Fruit fly (Drosophila melanogaster): ENCODE measurements around the gene ttk.
A peak's percentile ranks its signal among the peaks of the same experiment; 100 is the strongest.

Gene ttk

dm6 chr3R:31736776-31737175 is 23.1 kb downstream of the ttk start, which contains the start of the genes CstF50 and CG11563 (continued):
- no peak for TF ChIP-seq bsh (GFP tag; optimal IDR thresholded peaks at IDR 0.05)
- TF ChIP-seq peb (GFP tag; IDR thresholded peaks at IDR 0.05), result no peak
- TF ChIP-seq slp2 (GFP tag; optimal IDR thresholded peaks at IDR 0.05), result no peak
- TF ChIP-seq Fer3 (tag; optimal IDR thresholded peaks at IDR 0.05), result no peak
- TF ChIP-seq ATbp (GFP tag; optimal IDR thresholded peaks at IDR 0.05), result no peak
- TF ChIP-seq prd (optimal IDR thresholded peaks at IDR 0.05), result no peak
- TF ChIP-seq prd (GFP tag; IDR thresholded peaks at IDR 0.05), result no peak
- TF ChIP-seq usp (GFP tag; optimal IDR thresholded peaks at IDR 0.05), result no peak
- no peak for TF ChIP-seq CoRest (tag; optimal IDR thresholded peaks at IDR 0.05)
- no peak for TF ChIP-seq CG1792 (GFP tag; optimal IDR thresholded peaks at IDR 0.05)
- no peak for TF ChIP-seq CG4617 (GFP tag; optimal IDR thresholded peaks at IDR 0.05; ENCODE audit: borderline replicate concordance)
- TF ChIP-seq zen (tag; optimal IDR thresholded peaks at IDR 0.05), result peak; percentile 15
- peak; percentile 14 for TF ChIP-seq CG10267 (tag; optimal IDR thresholded peaks at IDR 0.05)
- TF ChIP-seq Xrp1 (GFP tag; IDR thresholded peaks at IDR 0.05), result no peak
- peak; percentile 76 for TF ChIP-seq CG13287 (GFP tag; IDR thresholded peaks at IDR 0.05; ENCODE audit: partially characterized antibody)
- peak; percentile 24 for TF ChIP-seq CG2116 (GFP tag; optimal IDR thresholded peaks at IDR 0.05)
- no peak for TF ChIP-seq CG4282 (GFP tag; optimal IDR thresholded peaks at IDR 0.05)
- TF ChIP-seq CG17829 (tag; optimal IDR thresholded peaks at IDR 0.05), result peak; percentile 11
- peak; percentile 88 for TF ChIP-seq Sry-δ (GFP tag; optimal IDR thresholded peaks at IDR 0.05)
- TF ChIP-seq tna (GFP tag; IDR thresholded peaks at IDR 0.05; ENCODE audit: partially characterized antibody), result peak; percentile 17; the same call in 1 of the 2 replicates
- TF ChIP-seq trem (tag; optimal IDR thresholded peaks at IDR 0.05), result peak; percentile 56
- peak; percentile 7; the same call in 1 of the 2 replicates for TF ChIP-seq amos (GFP tag; IDR thresholded peaks at IDR 0.05; ENCODE audit: partially characterized antibody)
- no peak for TF ChIP-seq CG2678 (tag; optimal IDR thresholded peaks at IDR 0.05)
- peak; percentile 34; the same call in 1 of the 3 replicates for TF ChIP-seq CG14860 (GFP tag; IDR thresholded peaks at IDR 0.05; ENCODE audit: partially characterized antibody)
- TF ChIP-seq Opbp (GFP tag; IDR thresholded peaks at IDR 0.05; ENCODE audit: partially characterized antibody), result peak; percentile 62; the same call in 1 of the 3 replicates
- TF ChIP-seq Ets97D (GFP tag; optimal IDR thresholded peaks at IDR 0.05), result peak; percentile 48
- TF ChIP-seq CG9797 (GFP tag; optimal IDR thresholded peaks at IDR 0.05), result peak; percentile 84
- TF ChIP-seq gcm2 (GFP tag; optimal IDR thresholded peaks at IDR 0.05), result no peak
- TF ChIP-seq Ets65A (GFP tag), result no peak
- peak; percentile 6 for TF ChIP-seq grn (GFP tag; optimal IDR thresholded peaks at IDR 0.05)
- TF ChIP-seq CG11398 (GFP tag; optimal IDR thresholded peaks at IDR 0.05), result no peak
- peak; percentile 81 for TF ChIP-seq gfzf (GFP tag; optimal IDR thresholded peaks at IDR 0.05)
- TF ChIP-seq pfk (GFP tag; optimal IDR thresholded peaks at IDR 0.05), result no peak
- TF ChIP-seq Dp (GFP tag; optimal IDR thresholded peaks at IDR 0.05), result peak; percentile 40
- 0 out of 2 replicates have a peak, but pooled peaks have one; percentile 33 for TF ChIP-seq hbn (GFP tag; IDR thresholded peaks at IDR 0.05; ENCODE audit: partially characterized antibody)
- TF ChIP-seq ro (GFP tag; IDR thresholded peaks at IDR 0.05), result no peak
- TF ChIP-seq chinmo (GFP tag; IDR thresholded peaks at IDR 0.05; ENCODE audit: partially characterized antibody), result peak; percentile 71; the same call in 2 of the 4 replicates
- TF ChIP-seq sna (GFP tag; IDR thresholded peaks at IDR 0.05; ENCODE audit: partially characterized antibody), result peak; percentile 56; the same call in 1 of the 2 replicates
- peak; percentile 22 for TF ChIP-seq HmgZ (tag; optimal IDR thresholded peaks at IDR 0.05)
- TF ChIP-seq E2f2 (GFP tag; IDR thresholded peaks at IDR 0.05), result peak; percentile 34
- peak; percentile 42; the same call in 2 of the 3 replicates for TF ChIP-seq HLH4C (GFP tag; IDR thresholded peaks at IDR 0.05; ENCODE audit: partially characterized antibody)
- TF ChIP-seq dm (GFP tag; optimal IDR thresholded peaks at IDR 0.05), result peak; percentile 92
- no peak for TF ChIP-seq crc (GFP tag; optimal IDR thresholded peaks at IDR 0.05)
- peak; percentile 80 for TF ChIP-seq MBD-R2 (GFP tag; IDR thresholded peaks at IDR 0.05)
- TF ChIP-seq ken (GFP tag; IDR thresholded peaks at IDR 0.05), result no peak
- no peak; the same call in 1 of the 2 replicates for TF ChIP-seq unc-4 (GFP tag; IDR thresholded peaks at IDR 0.05; ENCODE audit: partially characterized antibody)
- peak in 1 of 2 experiments; percentile 69 for TF ChIP-seq crp (GFP tag; optimal IDR thresholded peaks at IDR 0.05)
- peak; percentile 13 for TF ChIP-seq CHES-1-like (GFP tag; optimal IDR thresholded peaks at IDR 0.05)
- no peak for TF ChIP-seq CG8281 (tag; optimal IDR thresholded peaks at IDR 0.05)

Data from whole organism, embryonic.